Worm (Caenorhabditis elegans): ENCODE results near the gene vps-24.
A peak's percentile ranks its signal among the peaks of the same experiment; 100 is the strongest.

The vps-24 gene

DNA sequence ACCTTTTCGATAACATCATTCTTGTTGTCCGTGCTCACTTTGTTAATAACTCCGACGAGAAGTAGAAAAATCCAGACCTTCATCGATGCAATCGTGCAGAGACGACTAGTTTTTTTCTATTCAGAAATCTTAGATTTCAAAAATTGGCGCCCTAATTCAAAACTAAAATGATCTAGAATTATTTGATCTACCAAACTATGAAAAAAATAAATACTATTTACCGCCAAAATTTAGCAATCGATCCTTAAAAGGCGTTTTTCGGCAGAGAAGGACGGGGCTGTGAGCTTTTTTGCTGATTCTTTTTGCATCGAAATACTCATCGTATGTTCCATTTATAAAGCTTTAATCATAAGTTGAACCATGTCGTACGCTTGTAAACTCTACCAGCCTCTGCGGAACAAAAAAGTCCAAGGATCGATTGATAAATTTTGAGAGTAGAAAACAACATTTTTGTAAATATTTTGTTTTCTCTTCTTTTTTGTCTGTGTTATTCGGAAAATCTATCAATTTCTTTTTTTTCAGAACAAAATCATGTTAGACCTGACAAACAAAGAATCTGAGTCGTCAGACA, 44.3 kb upstream of the vps-24 start, which contains the start of the genes try-1 and zyg-12 (continued):
- no peak for TF ChIP-seq nhr-80 (tag; optimal IDR thresholded peaks at IDR 0.05)
- TF ChIP-seq egl-18 (GFP tag; IDR thresholded peaks at IDR 0.05): no peak
- no peak for TF ChIP-seq sdz-38 (tag; optimal IDR thresholded peaks at IDR 0.05)
- TF ChIP-seq pbrm-1 (GFP tag; IDR thresholded peaks at IDR 0.05): no peak
- TF ChIP-seq nfya-2 (GFP tag; IDR thresholded peaks at IDR 0.05): no peak
- TF ChIP-seq dox-1 (GFP tag; IDR thresholded peaks at IDR 0.05): no peak
- peak; percentile 51 for TF ChIP-seq madf-8 (GFP tag; conservative IDR thresholded peaks at IDR 0.05)
- TF ChIP-seq C17E4.6 (GFP tag; IDR thresholded peaks at IDR 0.05): no peak
- TF ChIP-seq egrh-3 (GFP tag; IDR thresholded peaks at IDR 0.05): no peak
- no peak for TF ChIP-seq F52B5.7 (tag; optimal IDR thresholded peaks at IDR 0.05)

DNA sequence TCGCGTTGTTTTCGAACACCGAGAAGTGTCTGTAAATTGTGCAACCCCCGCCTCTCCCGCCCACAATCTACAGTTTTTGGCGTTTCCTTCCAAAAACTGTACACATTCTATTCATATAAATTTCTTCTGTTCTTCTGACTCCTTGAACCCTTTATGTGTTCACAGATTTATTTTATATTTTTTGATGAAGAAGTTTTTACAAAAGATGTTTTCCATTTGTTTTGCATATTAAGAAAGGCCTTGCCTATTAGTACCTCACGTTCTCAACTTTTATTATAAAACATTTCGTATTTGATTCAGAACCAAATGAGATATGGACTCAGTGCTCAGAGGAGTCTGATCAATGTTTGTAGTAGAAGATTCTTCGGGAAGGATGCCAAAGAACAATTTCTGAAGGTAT, 40.5 kb upstream of the vps-24 start, which contains the start of gene ndx-3:
TSS of gene ndx-3 (plus strand) at position 301 of the 400 bp plus-strand sequence.
- TF ChIP-seq dox-1 (GFP tag; IDR thresholded peaks at IDR 0.05): no peak
- TF ChIP-seq sdz-38 (tag; optimal IDR thresholded peaks at IDR 0.05): no peak
- no peak for TF ChIP-seq rec-8 (tag; optimal IDR thresholded peaks at IDR 0.05)
- no peak for TF ChIP-seq lin-54 (GFP tag; optimal IDR thresholded peaks at IDR 0.05)
- TF ChIP-seq madf-10 (tag; optimal IDR thresholded peaks at IDR 0.05): no peak
- TF ChIP-seq nfya-1 (tag; optimal IDR thresholded peaks at IDR 0.05; ENCODE audit: borderline replicate concordance, insufficient read depth): no peak
- no peak for TF ChIP-seq D2030.7 (GFP tag; IDR thresholded peaks at IDR 0.05)
- TF ChIP-seq F55B11.4 (tag; optimal IDR thresholded peaks at IDR 0.05; ENCODE audit: borderline replicate concordance, insufficient read depth): no peak
- no peak for TF ChIP-seq ceh-40 (GFP tag; IDR thresholded peaks at IDR 0.05)
- TF ChIP-seq tbx-9 (tag; optimal IDR thresholded peaks at IDR 0.05; ENCODE audit: borderline replicate concordance): no peak
- TF ChIP-seq hmg-20 (GFP tag; IDR thresholded peaks at IDR 0.05): no peak
- TF ChIP-seq chd-7 (tag; optimal IDR thresholded peaks at IDR 0.05): no peak
- no peak for TF ChIP-seq repo-1 (tag; optimal IDR thresholded peaks at IDR 0.05)
- no peak for TF ChIP-seq C06A6.2 (GFP tag; conservative IDR thresholded peaks at IDR 0.05)
- no peak for TF ChIP-seq madf-6 (GFP tag; IDR thresholded peaks at IDR 0.05)
- no peak for TF ChIP-seq nhr-80 (tag; optimal IDR thresholded peaks at IDR 0.05)
- TF ChIP-seq lag-1 (GFP tag; IDR thresholded peaks at IDR 0.05): no peak

DNA sequence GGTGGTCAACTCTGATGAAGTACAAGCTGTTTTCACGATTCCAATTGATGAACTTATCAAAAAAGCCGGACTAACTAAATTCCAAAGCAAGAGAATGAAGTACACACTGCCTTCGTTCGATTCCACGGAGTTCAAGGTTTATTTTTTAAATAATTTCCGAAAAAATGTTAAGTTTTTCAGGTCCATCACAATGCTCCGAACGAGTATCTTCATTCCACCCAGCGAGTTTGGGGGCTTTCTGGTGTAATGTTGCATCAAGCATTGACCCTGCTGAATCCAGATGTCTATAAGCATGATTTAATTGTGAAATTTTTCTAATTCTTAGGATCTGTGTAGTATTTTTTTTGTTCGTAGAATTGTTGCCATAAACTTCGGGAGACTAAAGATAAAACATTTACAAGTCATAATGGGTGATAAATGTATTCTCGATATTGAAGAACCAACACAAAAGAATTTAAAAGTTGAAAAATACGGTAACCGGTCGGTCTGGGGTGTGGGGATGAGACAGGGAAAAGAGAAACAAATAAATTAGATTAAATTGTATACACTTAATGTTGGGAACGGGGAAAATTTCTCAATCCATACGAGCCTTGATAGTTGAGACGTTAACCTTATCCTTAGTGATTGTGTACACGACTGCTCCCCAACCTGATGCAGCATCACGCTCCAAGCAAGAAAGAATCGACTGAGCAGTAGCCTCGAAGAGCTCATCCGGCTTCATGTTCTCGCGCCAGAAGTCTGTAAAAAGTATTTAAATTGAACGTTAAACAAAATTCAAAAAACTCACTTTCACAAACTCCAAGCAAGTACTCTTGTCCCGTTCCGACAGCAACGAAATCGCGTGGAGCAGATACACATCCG, 39.5 kb upstream of the vps-24 start:
- TF ChIP-seq C06A6.2 (GFP tag; conservative IDR thresholded peaks at IDR 0.05): 0 out of 2 replicates have a peak, but pooled peaks have one; percentile 20
- TF ChIP-seq ekl-4 (GFP tag; IDR thresholded peaks at IDR 0.05): 0 out of 2 replicates have a peak, but pooled peaks have one; percentile 9
- TF ChIP-seq snpc-3.4 (tag; optimal IDR thresholded peaks at IDR 0.05): peak; percentile 21
- peak; percentile 50 for TF ChIP-seq madf-6 (GFP tag; IDR thresholded peaks at IDR 0.05)
- peak; percentile 24; the same call in 1 of the 2 replicates for TF ChIP-seq Y53G8AR.9 (GFP tag; conservative IDR thresholded peaks at IDR 0.05)
- no peak for TF ChIP-seq ztf-3 (GFP tag; optimal IDR thresholded peaks at IDR 0.05)
- no peak for TF ChIP-seq snpc-4 (GFP tag; optimal IDR thresholded peaks at IDR 0.05)
- TF ChIP-seq snpc-4 (tag; optimal IDR thresholded peaks at IDR 0.05): peak in 1 of 4 experiments; percentile 7
- TF ChIP-seq B0336.3 (GFP tag; IDR thresholded peaks at IDR 0.05): 0 out of 2 replicates have a peak, but pooled peaks have one; percentile 30
- peak; percentile 82; the same call in 1 of the 2 replicates for TF ChIP-seq madf-3 (GFP tag; IDR thresholded peaks at IDR 0.05)
- TF ChIP-seq ztf-6 (GFP tag; IDR thresholded peaks at IDR 0.05): no peak
- TF ChIP-seq ceh-91 (GFP tag; IDR thresholded peaks at IDR 0.05): no peak
- no peak for TF ChIP-seq egl-18 (GFP tag; IDR thresholded peaks at IDR 0.05)
- no peak for TF ChIP-seq cebp-1 (GFP tag; IDR thresholded peaks at IDR 0.05)
- TF ChIP-seq cebp-1 (tag; optimal IDR thresholded peaks at IDR 0.05): peak; percentile 27
- peak; percentile 7 for TF ChIP-seq tbp1 (GFP tag; optimal IDR thresholded peaks at IDR 0.05)
- no peak for TF ChIP-seq K11D2.4 (GFP tag; IDR thresholded peaks at IDR 0.05)

Data from whole organism, young adult.